Worm (Caenorhabditis elegans): ENCODE results near the gene Y49A3A.4.
A peak's percentile ranks its signal among the peaks of the same experiment; 100 is the strongest.

DNA sequence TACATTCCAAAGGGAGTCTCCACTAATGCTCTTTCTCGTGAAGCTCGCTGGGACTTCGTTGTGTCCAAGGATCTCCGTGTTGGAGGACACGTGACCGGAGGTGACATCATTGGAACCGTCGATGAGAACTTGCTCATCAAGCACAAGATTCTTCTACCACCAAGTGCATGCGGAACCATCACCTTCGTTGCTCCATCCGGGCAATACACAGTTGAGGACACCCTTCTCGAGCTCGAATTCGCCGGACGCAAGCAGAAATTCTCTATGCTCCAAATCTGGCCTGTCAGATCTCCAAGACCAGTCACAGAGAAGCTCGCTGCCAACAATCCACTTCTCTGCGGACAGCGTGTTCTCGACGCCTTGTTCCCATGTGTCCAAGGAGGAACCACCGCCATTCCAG is 6.7 kb downstream of the Y49A3A.4 start:
- TF ChIP-seq sea-2 (GFP tag; IDR thresholded peaks at IDR 0.05): no peak
- no peak for TF ChIP-seq fkh-3 (tag; optimal IDR thresholded peaks at IDR 0.05)
- TF ChIP-seq aptf-3 (GFP tag; IDR thresholded peaks at IDR 0.05): no peak
- TF ChIP-seq Y53F4B.3 (GFP tag; IDR thresholded peaks at IDR 0.05): no peak
- no peak for TF ChIP-seq mes-4 (tag; optimal IDR thresholded peaks at IDR 0.05)
- no peak for TF ChIP-seq cebp-2 (GFP tag; IDR thresholded peaks at IDR 0.05)
- no peak for TF ChIP-seq F49E8.2 (tag; optimal IDR thresholded peaks at IDR 0.05; ENCODE audit: insufficient read depth)
- no peak for TF ChIP-seq rec-8 (tag; optimal IDR thresholded peaks at IDR 0.05)
- TF ChIP-seq K11D2.4 (GFP tag; IDR thresholded peaks at IDR 0.05): 0 out of 2 replicates have a peak, but pooled peaks have one; percentile 21
- TF ChIP-seq efl-1 (GFP tag; optimal IDR thresholded peaks at IDR 0.05): no peak
- no peak for TF ChIP-seq C06A6.2 (GFP tag; conservative IDR thresholded peaks at IDR 0.05)
- no peak for TF ChIP-seq ztf-26 (tag; optimal IDR thresholded peaks at IDR 0.05)
- peak; percentile 49; the same call in 1 of the 2 replicates for TF ChIP-seq zfh-2 (GFP tag; conservative IDR thresholded peaks at IDR 0.05)
